Worm (Caenorhabditis elegans) whole organism, young adult: ENCODE data around the gene M02F4.1.

Experiments used
- B0035.1 ChIP-seq: sonication (generic microtip); optimal IDR thresholded peaks from 2 replicates; lab custom pipeline; 2016; ENCODE audit warnings: missing genetic modification characterization, mild to moderate bottlenecking, missing compliant biosample characterization, missing genotype, missing genetic modification reagents
- B0261.1 ChIP-seq: sonication (generic microtip); optimal IDR thresholded peaks from 2 replicates; lab custom pipeline; 2016; ENCODE audit warnings: mild to moderate bottlenecking, missing genetic modification characterization, moderate library complexity, missing compliant biosample characterization
- C06A6.2 ChIP-seq: fragments of 200-800 bp; sonication (Bioruptor generic); conservative IDR thresholded peaks from 2 replicates; pipeline ENCODE4 v1.3.6; 2022; ENCODE audit warnings: missing genetic modification characterization, missing compliant biosample characterization
- C17E4.6 ChIP-seq: fragments of 200-800 bp; sonication (Bioruptor generic); IDR thresholded peaks from 2 replicates; pipeline ENCODE4 v1.3.6; 2022; ENCODE audit warnings: missing genetic modification reagents, missing genetic modification characterization, missing compliant biosample characterization
- D2030.7 ChIP-seq: fragments of 200-800 bp; sonication (Bioruptor generic); IDR thresholded peaks from 2 replicates; pipeline ENCODE4 v1.3.6; 2022; ENCODE audit warnings: missing genetic modification reagents, missing genetic modification characterization, missing compliant biosample characterization
- F37B4.10 ChIP-seq: fragments of 200-800 bp; sonication (Bioruptor generic); IDR thresholded peaks from 2 replicates; pipeline ENCODE4 v1.3.6; 2022; ENCODE audit warnings: missing genetic modification characterization, missing compliant biosample characterization
- F49E8.2 ChIP-seq: sonication (generic microtip); optimal IDR thresholded peaks from 3 replicates; lab custom pipeline; 2017; ENCODE audit warnings: missing genetic modification characterization, mild to moderate bottlenecking, missing compliant biosample characterization, antibody characterized with exemption, moderate library complexity; ENCODE audit not compliant: insufficient read depth
- Y56A3A.18 ChIP-seq: fragments of 200-800 bp; sonication (Bioruptor generic); IDR thresholded peaks from 2 replicates; pipeline ENCODE4 v1.3.6; 2022; ENCODE audit warnings: missing genetic modification reagents, missing genetic modification characterization, missing compliant biosample characterization
- athp-1 ChIP-seq: sonication (generic microtip); optimal IDR thresholded peaks from 2 replicates; lab custom pipeline; 2017; ENCODE audit warnings: mild to moderate bottlenecking, missing genetic modification characterization, missing compliant biosample characterization
- attf-5 ChIP-seq: fragments of 200-800 bp; sonication (Bioruptor generic); optimal IDR thresholded peaks from 2 replicates; lab custom pipeline; 2018; ENCODE audit warnings: mild to moderate bottlenecking, missing genetic modification characterization, missing compliant biosample characterization
- bed-1 ChIP-seq: fragments of 200-800 bp; sonication (Bioruptor generic); IDR thresholded peaks from 2 replicates; pipeline ENCODE4 v1.3.6; 2022; ENCODE audit warnings: missing genetic modification reagents, missing genetic modification characterization, missing compliant biosample characterization
- cebp-1 ChIP-seq, 2 experiments: fragments of 200-800 bp in 1 of 2; sonication (Bioruptor generic) in 1 of 2; sonication (generic microtip) in 1 of 2; IDR thresholded peaks in 1 of 2; optimal IDR thresholded peaks in 1 of 2; 2 replicates each; pipeline versions ENCODE4 v1.3.6 to Lab custom; 2017 to 2022; ENCODE audit warnings: missing compliant biosample characterization in 2 of 2, missing genetic modification characterization in 2 of 2, mild to moderate bottlenecking in 1 of 2, missing genetic modification reagents in 1 of 2, moderate library complexity in 1 of 2
- cebp-2 ChIP-seq: fragments of 200-800 bp; sonication (Bioruptor generic); IDR thresholded peaks from 2 replicates; pipeline ENCODE4 v1.3.6; 2022; ENCODE audit warnings: missing genetic modification characterization, missing compliant biosample characterization
- ceh-100 ChIP-seq: fragments of 200-800 bp; sonication (Bioruptor generic); IDR thresholded peaks from 2 replicates; pipeline ENCODE4 v1.3.6; 2022; ENCODE audit warnings: missing genetic modification reagents, missing genetic modification characterization, missing compliant biosample characterization
- ceh-27 ChIP-seq: fragments of 200-800 bp; sonication (Bioruptor generic); optimal IDR thresholded peaks from 2 replicates; lab custom pipeline; 2018; ENCODE audit warnings: mild to moderate bottlenecking, missing genetic modification characterization, moderate library complexity, missing compliant biosample characterization
- ceh-40 ChIP-seq: fragments of 200-800 bp; sonication (Bioruptor generic); IDR thresholded peaks from 2 replicates; pipeline ENCODE4 v1.3.6; 2022; ENCODE audit warnings: missing genetic modification characterization, missing compliant biosample characterization
- ceh-58 ChIP-seq: fragments of 200-800 bp; sonication (Bioruptor generic); IDR thresholded peaks from 2 replicates; pipeline ENCODE4 v1.3.6; 2022; ENCODE audit warnings: missing genetic modification characterization, missing compliant biosample characterization
- ceh-91 ChIP-seq: fragments of 200-800 bp; sonication (Bioruptor generic); IDR thresholded peaks from 2 replicates; pipeline ENCODE4 v1.3.6; 2022; ENCODE audit warnings: missing genetic modification reagents, missing genetic modification characterization, missing compliant biosample characterization
- die-1 ChIP-seq: sonication (generic microtip); optimal IDR thresholded peaks from 2 replicates; lab custom pipeline; 2016; ENCODE audit warnings: missing genotype, mild to moderate bottlenecking, missing genetic modification characterization, missing compliant biosample characterization
- dpff-1 ChIP-seq: sonication (generic microtip); optimal IDR thresholded peaks from 2 replicates; lab custom pipeline; 2017; ENCODE audit warnings: mild to moderate bottlenecking, missing genetic modification characterization, missing compliant biosample characterization
- efl-1 ChIP-seq: fragments of 150-350 bp; optimal IDR thresholded peaks from 2 replicates; lab custom pipeline; 2014; ENCODE audit warnings: missing biosample characterization, missing genetic modification reagents, missing genetic modification characterization
- egrh-3 ChIP-seq: fragments of 200-800 bp; sonication (Bioruptor generic); IDR thresholded peaks from 2 replicates; pipeline ENCODE4 v1.3.6; 2022; ENCODE audit warnings: missing genetic modification reagents, missing genetic modification characterization, missing compliant biosample characterization
- ets-4 ChIP-seq: fragments of 200-800 bp; sonication (Bioruptor generic); optimal IDR thresholded peaks from 2 replicates; lab custom pipeline; 2018; ENCODE audit warnings: mild to moderate bottlenecking, missing genetic modification characterization, missing compliant biosample characterization
- fkh-3 ChIP-seq: sonication (generic microtip); optimal IDR thresholded peaks from 2 replicates; lab custom pipeline; 2016; ENCODE audit warnings: mild to moderate bottlenecking, missing genetic modification characterization, missing compliant biosample characterization
- him-1 ChIP-seq: sonication (generic microtip); optimal IDR thresholded peaks from 2 replicates; lab custom pipeline; 2016; ENCODE audit warnings: missing genotype, missing genetic modification reagents, missing genetic modification characterization, missing compliant biosample characterization
- hlh-12 ChIP-seq: sonication (generic microtip); optimal IDR thresholded peaks from 2 replicates; lab custom pipeline; 2016; ENCODE audit warnings: missing genetic modification characterization, missing compliant biosample characterization
- hlh-26 ChIP-seq: fragments of 200-800 bp; sonication (Bioruptor generic); conservative IDR thresholded peaks from 2 replicates; pipeline ENCODE4 v1.3.6; 2022; ENCODE audit warnings: missing genetic modification reagents, missing genetic modification characterization, missing compliant biosample characterization
- hmg-1.2 ChIP-seq: fragments of 200-800 bp; sonication (Bioruptor generic); IDR thresholded peaks from 2 replicates; pipeline ENCODE4 v1.3.6; 2022; ENCODE audit warnings: missing genetic modification reagents, missing genetic modification characterization, missing compliant biosample characterization
- lag-1 ChIP-seq: fragments of 200-800 bp; sonication (Bioruptor generic); IDR thresholded peaks from 2 replicates; pipeline ENCODE4 v1.3.6; 2022; ENCODE audit warnings: missing genetic modification reagents, missing genetic modification characterization, missing compliant biosample characterization
- lin-54 ChIP-seq: fragments of 200-800 bp; sonication (Bioruptor generic); optimal IDR thresholded peaks from 2 replicates; lab custom pipeline; 2018; ENCODE audit warnings: mild to moderate bottlenecking, missing genetic modification characterization, missing compliant biosample characterization
- lir-1 ChIP-seq: fragments of 200-800 bp; sonication (Bioruptor generic); conservative IDR thresholded peaks from 2 replicates; pipeline ENCODE4 v1.3.6; 2022; ENCODE audit warnings: missing genetic modification reagents, missing genetic modification characterization, missing compliant biosample characterization
- lsy-27 ChIP-seq: sonication (generic microtip); optimal IDR thresholded peaks from 2 replicates; lab custom pipeline; 2017; ENCODE audit warnings: missing genetic modification characterization, mild to moderate bottlenecking, missing compliant biosample characterization, antibody characterized with exemption, missing genotype, borderline replicate concordance; ENCODE audit not compliant: insufficient read depth
- nhr-120 ChIP-seq: fragments of 200-800 bp; sonication (Bioruptor generic); IDR thresholded peaks from 2 replicates; pipeline ENCODE4 v1.3.6; 2022; ENCODE audit warnings: missing genetic modification characterization, missing compliant biosample characterization
- nhr-179 ChIP-seq: sonication (generic microtip); optimal IDR thresholded peaks from 2 replicates; lab custom pipeline; 2016; ENCODE audit warnings: mild to moderate bottlenecking, missing genetic modification characterization, missing compliant biosample characterization
- sdz-38 ChIP-seq: sonication (generic microtip); optimal IDR thresholded peaks from 2 replicates; lab custom pipeline; 2016; ENCODE audit warnings: missing genotype, missing genetic modification characterization, missing compliant biosample characterization
- sea-2 ChIP-seq: fragments of 200-800 bp; sonication (Bioruptor generic); IDR thresholded peaks from 2 replicates; pipeline ENCODE4 v1.3.6; 2022; ENCODE audit warnings: missing genetic modification characterization, missing compliant biosample characterization
- snpc-1.3 ChIP-seq: sonication (generic microtip); optimal IDR thresholded peaks from 2 replicates; lab custom pipeline; 2017; ENCODE audit warnings: missing genetic modification characterization, mild to moderate bottlenecking, missing compliant biosample characterization, antibody characterized with exemption, moderate library complexity, missing genotype, missing genetic modification reagents; ENCODE audit not compliant: insufficient read depth
- snpc-3.4 ChIP-seq: sonication (generic microtip); optimal IDR thresholded peaks from 2 replicates; lab custom pipeline; 2017; ENCODE audit warnings: missing genetic modification characterization, mild to moderate bottlenecking, missing compliant biosample characterization, antibody characterized with exemption, moderate library complexity, missing genotype, missing genetic modification reagents
- snpc-4 ChIP-seq, 5 experiments: fragments of 150-350 bp in 1 of 5; sonication (generic microtip) in 4 of 5; optimal IDR thresholded peaks; 2 replicates each; lab custom pipeline; 2014 to 2018; ENCODE audit warnings: missing genetic modification characterization in 5 of 5, missing biosample characterization in 3 of 5, antibody characterized with exemption in 2 of 5, mild to moderate bottlenecking in 2 of 5, missing compliant biosample characterization in 2 of 5, missing genotype in 2 of 5, moderate library complexity in 2 of 5, missing genetic modification reagents in 1 of 5
- sptf-2 ChIP-seq: fragments of 200-800 bp; sonication (Bioruptor generic); optimal IDR thresholded peaks from 2 replicates; lab custom pipeline; 2018; ENCODE audit warnings: mild to moderate bottlenecking, missing genetic modification characterization, missing compliant biosample characterization
- tbx-9 ChIP-seq: sonication (generic microtip); optimal IDR thresholded peaks from 2 replicates; lab custom pipeline; 2016; ENCODE audit warnings: borderline replicate concordance, missing genetic modification characterization, inconsistent platforms, missing compliant biosample characterization
- unc-130 ChIP-seq: sonication (generic microtip); optimal IDR thresholded peaks from 2 replicates; lab custom pipeline; 2016; ENCODE audit warnings: missing genetic modification reagents, missing genetic modification characterization, missing compliant biosample characterization
- xnd-1 ChIP-seq: sonication (generic microtip); optimal IDR thresholded peaks from 2 replicates; lab custom pipeline; 2016; ENCODE audit warnings: missing genotype, missing genetic modification reagents, missing genetic modification characterization, missing compliant biosample characterization
- ztf-18 ChIP-seq: sonication (generic microtip); optimal IDR thresholded peaks from 2 replicates; lab custom pipeline; 2016; ENCODE audit warnings: missing genotype, mild to moderate bottlenecking, missing genetic modification characterization, missing compliant biosample characterization
- ztf-3 ChIP-seq: fragments of 200-800 bp; sonication (Bioruptor generic); optimal IDR thresholded peaks from 2 replicates; lab custom pipeline; 2018; ENCODE audit warnings: mild to moderate bottlenecking, missing genetic modification characterization, missing compliant biosample characterization

Gene M02F4.1

ce11 chrX:3040021-3040420, 11.1 kb upstream of the M02F4.1 start:
- TF ChIP-seq ceh-91 (GFP tag; lab: Robert Waterston, UW) (no peak), ceh-58 (GFP tag; lab: Robert Waterston, UW) (no peak), unc-130 (GFP tag; lab: Kevin White, UChicago) (no peak), dpff-1 (tag; lab: Kevin White, UChicago) (no peak), hmg-1.2 (GFP tag; lab: Robert Waterston, UW) (no peak)

DNA sequence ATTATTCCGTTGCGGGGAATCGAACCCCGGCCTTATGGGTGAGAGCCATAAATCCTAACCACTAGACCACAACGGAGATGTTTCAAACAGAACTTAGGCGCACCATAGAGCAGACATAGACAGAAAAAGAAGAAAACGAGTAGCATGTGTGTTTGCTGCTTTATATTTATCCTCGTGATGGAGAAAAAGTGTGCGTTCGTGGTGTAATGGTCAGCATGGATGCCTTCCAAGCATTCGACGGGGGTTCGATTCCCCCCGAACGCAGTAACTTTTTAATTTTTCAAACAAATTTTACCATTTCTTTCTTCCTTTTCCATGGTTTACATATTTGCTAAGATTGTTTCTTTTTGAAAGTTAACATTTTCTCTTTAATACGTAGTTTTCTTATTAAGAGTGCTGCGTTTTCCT, 7.0 kb upstream of the M02F4.1 start:
- TF ChIP-seq die-1 (tag; lab: Kevin White, UChicago) (peak; percentile 98), F49E8.2 (tag; lab: Kevin White, UChicago) (peak; percentile 58), ceh-27 (GFP tag; lab: Kevin White, UChicago) (peak; percentile 90), ztf-3 (GFP tag; lab: Kevin White, UChicago) (peak; percentile 71), C17E4.6 (GFP tag; lab: Robert Waterston, UW) (peak; percentile 80), attf-5 (GFP tag; lab: Kevin White, UChicago) (peak; percentile 85), tbx-9 (peak; percentile 87), sdz-38 (peak; percentile 70), snpc-3.4 (peak; percentile 86), snpc-1.3 (tag; lab: Kevin White, UChicago) (peak; percentile 95), sptf-2 (GFP tag; lab: Kevin White, UChicago) (peak; percentile 80), nhr-120 (GFP tag; lab: Robert Waterston, UW) (peak; percentile 90; the same call in 1 of the 2 replicates), egrh-3 (GFP tag; lab: Robert Waterston, UW) (peak; percentile 74), ztf-18 (tag; lab: Kevin White, UChicago) (peak; percentile 84), Y56A3A.18 (peak; percentile 98), ets-4 (GFP tag; lab: Kevin White, UChicago) (peak; percentile 55), hlh-26 (GFP tag; lab: Robert Waterston, UW) (no peak), ceh-91 (GFP tag; lab: Robert Waterston, UW) (peak; percentile 59), C06A6.2 (peak; percentile 88), lag-1 (peak; percentile 94; the same call in 1 of the 2 replicates), lin-54 (GFP tag; lab: Kevin White, UChicago) (peak; percentile 84), fkh-3 (tag; lab: Kevin White, UChicago) (peak; percentile 97), unc-130 (GFP tag; lab: Kevin White, UChicago) (peak; percentile 56), B0035.1 (tag; lab: Kevin White, UChicago) (peak; percentile 91), lir-1 (GFP tag; lab: Robert Waterston, UW) (peak; percentile 90), athp-1 (tag; lab: Kevin White, UChicago) (peak; percentile 94), him-1 (tag; lab: Kevin White, UChicago) (peak; percentile 100), cebp-2 (GFP tag; lab: Robert Waterston, UW) (peak; percentile 97), lsy-27 (peak; percentile 92), hlh-12 (tag; lab: Kevin White, UChicago) (peak; percentile 88), snpc-4 (GFP tag; optimal IDR thresholded peaks at IDR 0.05; lab: Kevin White, UChicago) (peak; percentile 84), snpc-4 (tag; optimal IDR thresholded peaks at IDR 0.05; lab: Kevin White, UChicago) (peak in 3 of 4 experiments; percentile 86 to 90 (median 90)), cebp-1 (GFP tag; IDR thresholded peaks at IDR 0.05; lab: Robert Waterston, UW) (peak; percentile 84), cebp-1 (tag; optimal IDR thresholded peaks at IDR 0.05; lab: Kevin White, UChicago) (peak; percentile 91), ceh-100 (GFP tag; lab: Robert Waterston, UW) (peak; percentile 69), sea-2 (peak; percentile 91), ceh-40 (GFP tag; lab: Robert Waterston, UW) (peak; percentile 85; the same call in 1 of the 2 replicates), D2030.7 (peak; percentile 94), bed-1 (peak; percentile 87; the same call in 1 of the 2 replicates), F37B4.10 (GFP tag; lab: Robert Waterston, UW) (no peak), nhr-179 (tag; lab: Kevin White, UChicago) (peak; percentile 82), xnd-1 (tag; lab: Kevin White, UChicago) (no peak), B0261.1 (tag; lab: Kevin White, UChicago) (peak; percentile 100), efl-1 (no peak)
